Worm (Caenorhabditis elegans) whole organism, early embryonic: ENCODE measurements around the gene Y48A6B.8.

ENCODE experiments used
- ama-1 ChIP-seq: fragments of 150-350 bp; optimal IDR thresholded peaks from 2 replicates; lab custom pipeline; 2014
- pes-1 ChIP-seq: fragments of 200-800 bp; sonication (Bioruptor generic); IDR thresholded peaks from 2 replicates; pipeline ENCODE4 v1.3.6; 2022; ENCODE audit warnings: missing genetic modification reagents, missing genetic modification characterization, missing compliant biosample characterization

DNA sequence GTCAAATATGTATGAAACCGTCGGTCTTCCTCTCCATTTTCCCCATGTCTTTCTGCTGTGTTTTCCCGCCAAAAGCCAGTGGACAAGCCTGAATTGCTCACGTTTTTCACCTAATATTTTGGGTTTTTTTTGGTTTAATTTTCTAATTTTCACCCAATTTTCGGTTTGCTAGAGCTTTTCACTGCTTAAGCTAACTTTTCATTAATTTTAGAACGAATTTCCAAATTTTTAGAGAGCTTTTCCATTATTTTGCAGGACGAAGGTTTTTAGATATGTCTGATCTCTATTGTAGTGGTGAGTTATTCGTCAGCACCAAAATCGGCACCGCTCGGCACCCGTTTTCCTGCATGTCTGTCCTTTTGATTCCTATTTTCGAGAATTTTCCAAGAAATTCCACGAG, 24.4 kb upstream of the Y48A6B.8 start:
- TF ChIP-seq ama-1 (lab: Kevin White, UChicago): no peak
- no peak for TF ChIP-seq pes-1 (GFP tag; lab: Robert Waterston, UW)
